Worm (Caenorhabditis elegans) whole organism, L4 larva: ENCODE results near the gene C44B11.6.
A peak's percentile ranks its signal among the peaks of the same experiment; 100 is the strongest.

Experiments
- F26F4.8 ChIP-seq: fragments of 200-800 bp; sonication (Bioruptor generic); conservative IDR thresholded peaks from 2 replicates; pipeline ENCODE4 v1.3.6; 2022; ENCODE audit warnings: missing genetic modification characterization, missing compliant biosample characterization
- Y105C5A.15 ChIP-seq: fragments of 200-800 bp; sonication (Bioruptor generic); IDR thresholded peaks from 2 replicates; pipeline ENCODE4 v1.3.6; 2022; ENCODE audit warnings: missing genetic modification characterization, missing compliant biosample characterization
- Y5F2A.4 ChIP-seq: fragments of 200-800 bp; sonication (Bioruptor generic); optimal IDR thresholded peaks from 2 replicates; lab custom pipeline; 2018; ENCODE audit warnings: mild to moderate bottlenecking, missing genetic modification characterization, missing compliant biosample characterization
- aha-1 ChIP-seq: fragments of 150-350 bp; peaks from one replicate; lab custom pipeline; 2014; ENCODE audit warnings: missing biosample characterization, missing genetic modification characterization
- arid-1 ChIP-seq: fragments of 200-800 bp; sonication (Bioruptor generic); conservative IDR thresholded peaks from 2 replicates; pipeline ENCODE4 v1.3.6; 2022; ENCODE audit warnings: missing genetic modification reagents, missing genetic modification characterization, missing compliant biosample characterization
- ceh-20 ChIP-seq: fragments of 200-800 bp; sonication (Bioruptor generic); IDR thresholded peaks from 2 replicates; pipeline ENCODE4 v1.3.6; 2022; ENCODE audit warnings: missing genetic modification reagents, missing genetic modification characterization, missing compliant biosample characterization
- daf-12 ChIP-seq: fragments of 150-350 bp; optimal IDR thresholded peaks from 2 replicates; lab custom pipeline; 2014; ENCODE audit warnings: missing biosample characterization, missing genetic modification reagents, missing genetic modification characterization
- daf-16 ChIP-seq, 3 experiments: sonication (generic microtip); optimal IDR thresholded peaks; 2 replicates each; lab custom pipeline; 2016 to 2017; ENCODE audit warnings: missing genetic modification characterization in 3 of 3, missing genetic modification reagents in 3 of 3, mild to moderate bottlenecking in 2 of 3, missing compliant biosample characterization in 2 of 3, missing biosample characterization in 1 of 3, moderate library complexity in 1 of 3
- daf-19 ChIP-seq: fragments of 200-800 bp; sonication (Bioruptor generic); conservative IDR thresholded peaks from 2 replicates; pipeline ENCODE4 v1.3.6; 2022; ENCODE audit warnings: missing genetic modification characterization, missing compliant biosample characterization
- egl-27 ChIP-seq: sonication (generic microtip); optimal IDR thresholded peaks from 3 replicates; lab custom pipeline; 2017; ENCODE audit warnings: missing biosample characterization, missing genetic modification reagents, missing genetic modification characterization
- egl-43 ChIP-seq: fragments of 200-800 bp; sonication (Bioruptor generic); IDR thresholded peaks from 2 replicates; pipeline ENCODE4 v1.3.6; 2022; ENCODE audit warnings: missing genetic modification reagents, missing genetic modification characterization, missing compliant biosample characterization
- fos-1 ChIP-seq: fragments of 150-350 bp; optimal IDR thresholded peaks from 2 replicates; lab custom pipeline; 2014; ENCODE audit warnings: missing biosample characterization, missing genetic modification characterization
- hif-1 ChIP-seq, 2 experiments: sonication (generic microtip); optimal IDR thresholded peaks; 2 replicates each; lab custom pipeline; 2016 to 2017; ENCODE audit warnings: missing compliant biosample characterization in 2 of 2, missing genetic modification characterization in 2 of 2, missing genetic modification reagents in 2 of 2, missing genotype in 2 of 2, mild to moderate bottlenecking in 1 of 2
- hlh-11 ChIP-seq: fragments of 200-800 bp; sonication (Bioruptor generic); optimal IDR thresholded peaks from 2 replicates; lab custom pipeline; 2018; ENCODE audit warnings: mild to moderate bottlenecking, missing genetic modification characterization, missing compliant biosample characterization
- lim-7 ChIP-seq: fragments of 200-800 bp; sonication (Bioruptor generic); IDR thresholded peaks from 2 replicates; pipeline ENCODE4 v1.3.6; 2022; ENCODE audit warnings: missing genetic modification characterization, missing compliant biosample characterization
- lin-13 ChIP-seq: fragments of 150-350 bp; optimal IDR thresholded peaks from 2 replicates; lab custom pipeline; 2014; ENCODE audit warnings: missing biosample characterization, missing genetic modification reagents, missing genetic modification characterization
- lin-15B ChIP-seq: fragments of 150-350 bp; sonication (generic microtip); optimal IDR thresholded peaks from 3 replicates; lab custom pipeline; 2014; ENCODE audit warnings: missing biosample characterization, missing genetic modification characterization
- lin-29 ChIP-seq: fragments of 200-800 bp; sonication (Bioruptor generic); IDR thresholded peaks from 2 replicates; pipeline ENCODE4 v1.3.6; 2022; ENCODE audit warnings: missing genetic modification reagents, missing genetic modification characterization, missing compliant biosample characterization
- lin-38 ChIP-seq: fragments of 200-800 bp; sonication (Bioruptor generic); IDR thresholded peaks from 2 replicates; pipeline ENCODE4 v1.3.6; 2022; ENCODE audit warnings: missing genetic modification reagents, missing genetic modification characterization, missing compliant biosample characterization
- madf-5 ChIP-seq, 2 experiments: fragments of 200-800 bp; sonication (Bioruptor generic); IDR thresholded peaks; 2 replicates each; pipeline ENCODE4 v1.3.6; 2022; ENCODE audit warnings: missing compliant biosample characterization in 2 of 2, missing genetic modification characterization in 2 of 2
- mxl-3 ChIP-seq: fragments of 200-800 bp; sonication (Bioruptor generic); optimal IDR thresholded peaks from 2 replicates; lab custom pipeline; 2018; ENCODE audit warnings: mild to moderate bottlenecking, missing genetic modification characterization, missing compliant biosample characterization
- nhr-6 ChIP-seq: fragments of 150-350 bp; optimal IDR thresholded peaks from 2 replicates; lab custom pipeline; 2014; ENCODE audit warnings: missing biosample characterization, missing genetic modification characterization
- nhr-77 ChIP-seq: fragments of 150-350 bp; optimal IDR thresholded peaks from 2 replicates; lab custom pipeline; 2014; ENCODE audit warnings: missing biosample characterization, missing genetic modification characterization
- rbr-2 ChIP-seq: sonication (generic microtip); optimal IDR thresholded peaks from 2 replicates; lab custom pipeline; 2016; ENCODE audit warnings: missing genotype, missing genetic modification characterization, missing compliant biosample characterization
- sdz-12 ChIP-seq: fragments of 200-800 bp; sonication (Bioruptor generic); optimal IDR thresholded peaks from 2 replicates; lab custom pipeline; 2018; ENCODE audit warnings: mild to moderate bottlenecking, missing genetic modification characterization, missing compliant biosample characterization
- set-16 ChIP-seq: fragments of 200-800 bp; sonication (Bioruptor generic); IDR thresholded peaks from 2 replicates; pipeline ENCODE4 v1.3.6; 2022; ENCODE audit warnings: missing genetic modification reagents, missing genetic modification characterization, missing compliant biosample characterization
- skn-1 ChIP-seq: fragments of 150-350 bp; optimal IDR thresholded peaks from 2 replicates; lab custom pipeline; 2014; ENCODE audit warnings: missing biosample characterization, missing genetic modification characterization
- spr-1 ChIP-seq: sonication (generic microtip); optimal IDR thresholded peaks from 2 replicates; lab custom pipeline; 2016; ENCODE audit warnings: mild to moderate bottlenecking, missing genetic modification characterization, missing compliant biosample characterization
- ztf-7 ChIP-seq: fragments of 150-350 bp; optimal IDR thresholded peaks from 2 replicates; lab custom pipeline; 2014; ENCODE audit warnings: missing biosample characterization, missing genetic modification characterization

C44B11.6 gene

ce11 chrIII:3192464-3192863, 39.5 kb downstream of the C44B11.6 start:
- TF ChIP-seq madf-5 (GFP tag; IDR thresholded peaks at IDR 0.05; lab: Robert Waterston, UW), result 0 out of 4 replicates have a peak, but pooled peaks of 1 of the 2 experiments have one; percentile 10
- TF ChIP-seq arid-1 (GFP tag; lab: Robert Waterston, UW), result 0 out of 2 replicates have a peak, but pooled peaks have one; percentile 39
- peak; percentile 40 for TF ChIP-seq lin-38 (GFP tag; lab: Robert Waterston, UW)
- 0 out of 2 replicates have a peak, but pooled peaks have one; percentile 57 for TF ChIP-seq egl-43 (GFP tag; lab: Robert Waterston, UW)
- 0 out of 2 replicates have a peak, but pooled peaks have one; percentile 22 for TF ChIP-seq lim-7

ce11 chrIII:3197904-3198303, 45.0 kb downstream of the C44B11.6 start:
- no peak for TF ChIP-seq nhr-77 (tag; lab: Kevin White, UChicago)
- TF ChIP-seq egl-43 (GFP tag; lab: Robert Waterston, UW), result no peak
- TF ChIP-seq egl-27 (tag; lab: Kevin White, UChicago), result no peak
- TF ChIP-seq aha-1 (tag; lab: Kevin White, UChicago), result peak; percentile 42
- no peak for TF ChIP-seq ztf-7 (tag; lab: Kevin White, UChicago)
- TF ChIP-seq set-16 (GFP tag; lab: Robert Waterston, UW), result peak; percentile 12; the same call in 1 of the 2 replicates

- no peak for TF ChIP-seq nhr-77 (tag; lab: Kevin White, UChicago)
- TF ChIP-seq, all 104 proteins: peak for 0
Observed at ce11 chrIII:3198307-3198706, 45.4 kb downstream of the C44B11.6 start, which contains the start of gene R148.7. Gene R148.7, minus strand, starts transcription at chrIII:3198407.

ce11 chrIII:3199416-3199815, 46.5 kb downstream of the C44B11.6 start, which contains the start of gene heh-1:
Gene heh-1, minus strand, starts transcription at chrIII:3199516.
- TF ChIP-seq mxl-3, result no peak
- TF ChIP-seq spr-1 (tag; lab: Kevin White, UChicago), result no peak
- TF ChIP-seq daf-16 (GFP tag; optimal IDR thresholded peaks at IDR 0.05; lab: Kevin White, UChicago), result no peak
- TF ChIP-seq daf-16 (tag; optimal IDR thresholded peaks at IDR 0.05; lab: Kevin White, UChicago), result no peak
- TF ChIP-seq aha-1 (tag; lab: Kevin White, UChicago), result peak; percentile 62
- no peak for TF ChIP-seq nhr-6 (tag; lab: Kevin White, UChicago)

- TF ChIP-seq Y105C5A.15 (GFP tag; lab: Robert Waterston, UW), result no peak
- TF ChIP-seq lin-29 (GFP tag; lab: Robert Waterston, UW), result no peak
- no peak for TF ChIP-seq skn-1 (tag; lab: Kevin White, UChicago)
- no peak for TF ChIP-seq hif-1 (tag; optimal IDR thresholded peaks at IDR 0.05; lab: Kevin White, UChicago)
- TF ChIP-seq rbr-2 (tag; lab: Kevin White, UChicago), result no peak
- TF ChIP-seq F26F4.8 (GFP tag; lab: Robert Waterston, UW), result no peak
- no peak for TF ChIP-seq sdz-12 (GFP tag; lab: Kevin White, UChicago)
- no peak for TF ChIP-seq lin-15B
- no peak for TF ChIP-seq daf-12 (tag; lab: Kevin White, UChicago)
- no peak for TF ChIP-seq hlh-11 (tag; lab: Kevin White, UChicago)
- no peak for TF ChIP-seq Y5F2A.4 (GFP tag; lab: Kevin White, UChicago)
- no peak for TF ChIP-seq lin-38 (GFP tag; lab: Robert Waterston, UW)
- no peak for TF ChIP-seq fos-1 (tag; lab: Kevin White, UChicago)
- no peak for TF ChIP-seq daf-19 (GFP tag; lab: Robert Waterston, UW)
- TF ChIP-seq lin-13, result no peak
- no peak for TF ChIP-seq ceh-20 (GFP tag; lab: Robert Waterston, UW)
Observed at ce11 chrIII:3200563-3200962, 47.6 kb downstream of the C44B11.6 start.
